Fruit fly (Drosophila melanogaster): ENCODE measurements around the gene CG7560.

The CG7560 gene

dm6 chr3L:11379698-11380438, 45.1 kb upstream of the CG7560 start (continued):
- peak in 1 of 3 experiments; percentile 17 for TF ChIP-seq Stat92E (GFP tag; optimal IDR thresholded peaks at IDR 0.05)
- TF ChIP-seq CG3163 (GFP tag; optimal IDR thresholded peaks at IDR 0.05): no peak
- peak; percentile 24 for TF ChIP-seq CG11398 (GFP tag; optimal IDR thresholded peaks at IDR 0.05)
- TF ChIP-seq jigr1 (GFP tag; IDR thresholded peaks at IDR 0.05): no peak
- TF ChIP-seq CG30403 (GFP tag; optimal IDR thresholded peaks at IDR 0.05): peak; percentile 32
- TF ChIP-seq nerfin-2 (GFP tag; IDR thresholded peaks at IDR 0.05; ENCODE audit: partially characterized antibody): no peak
- peak; percentile 2 for TF ChIP-seq CG1529 (GFP tag; optimal IDR thresholded peaks at IDR 0.05)
- peak; percentile 56 for TF ChIP-seq CG31441 (GFP tag; IDR thresholded peaks at IDR 0.05)
- TF ChIP-seq Hand (GFP tag; optimal IDR thresholded peaks at IDR 0.05): no peak
- no peak for TF ChIP-seq CG10654 (GFP tag; optimal IDR thresholded peaks at IDR 0.05)
- TF ChIP-seq ATbp (GFP tag; optimal IDR thresholded peaks at IDR 0.05): peak; percentile 0
- peak; percentile 1 to 11 for TF ChIP-seq Pdp1 (GFP tag; optimal IDR thresholded peaks at IDR 0.05)
- peak; percentile 27 for TF ChIP-seq CG4424 (GFP tag; optimal IDR thresholded peaks at IDR 0.05)
- TF ChIP-seq CG10979 (tag; optimal IDR thresholded peaks at IDR 0.05): peak; percentile 67
- TF ChIP-seq chm (GFP tag; IDR thresholded peaks at IDR 0.05): peak; percentile 64
- peak; percentile 19 for TF ChIP-seq CG13775 (GFP tag; optimal IDR thresholded peaks at IDR 0.05)
- peak; percentile 46 for TF ChIP-seq CG10209 (GFP tag; optimal IDR thresholded peaks at IDR 0.05)
- peak; percentile 2 for TF ChIP-seq cato (GFP tag; optimal IDR thresholded peaks at IDR 0.05; ENCODE audit: borderline replicate concordance)
- TF ChIP-seq lbe (GFP tag; optimal IDR thresholded peaks at IDR 0.05): peak; percentile 64
- peak; percentile 31 for TF ChIP-seq CG2202 (tag; optimal IDR thresholded peaks at IDR 0.05)
- TF ChIP-seq CG4854 (GFP tag; optimal IDR thresholded peaks at IDR 0.05): no peak
- no peak for TF ChIP-seq Sox102F (GFP tag; optimal IDR thresholded peaks at IDR 0.05)
- TF ChIP-seq ase (GFP tag; IDR thresholded peaks at IDR 0.05): peak; percentile 34; the same call in 1 of the 3 replicates
- peak; percentile 5 for TF ChIP-seq Fer3 (tag; optimal IDR thresholded peaks at IDR 0.05)
- peak; percentile 50 for TF ChIP-seq CG10959 (GFP tag; IDR thresholded peaks at IDR 0.05)
- TF ChIP-seq CG6272 (GFP tag; IDR thresholded peaks at IDR 0.05): no peak
- TF ChIP-seq CG12744 (GFP tag; optimal IDR thresholded peaks at IDR 0.05): peak; percentile 1
- no peak for TF ChIP-seq ewg (GFP tag; optimal IDR thresholded peaks at IDR 0.05)
- TF ChIP-seq Poxn (GFP tag; IDR thresholded peaks at IDR 0.05): no peak
- peak; percentile 17 for TF ChIP-seq phol (tag; optimal IDR thresholded peaks at IDR 0.05)
- TF ChIP-seq CG12155 (GFP tag; optimal IDR thresholded peaks at IDR 0.05): peak; percentile 19
- TF ChIP-seq caup (GFP tag; optimal IDR thresholded peaks at IDR 0.05; ENCODE audit: severe bottlenecking): peak; percentile 40
- TF ChIP-seq stwl (tag; optimal IDR thresholded peaks at IDR 0.05): no peak
- 0 out of 2 replicates have a peak, but pooled peaks have one; percentile 26 for TF ChIP-seq CG3847 (GFP tag; IDR thresholded peaks at IDR 0.05)
- peak in 1 of 2 experiments; percentile 19 for TF ChIP-seq Hr78 (GFP tag; optimal IDR thresholded peaks at IDR 0.05)
- TF ChIP-seq CG2678 (tag; optimal IDR thresholded peaks at IDR 0.05): peak; percentile 53
- peak; percentile 50 for TF ChIP-seq CG11504 (tag; optimal IDR thresholded peaks at IDR 0.05)
- TF ChIP-seq CG34376 (GFP tag; optimal IDR thresholded peaks at IDR 0.05): no peak
- TF ChIP-seq tll (GFP tag; optimal IDR thresholded peaks at IDR 0.05): no peak
- TF ChIP-seq CG12391 (tag; optimal IDR thresholded peaks at IDR 0.05): peak; percentile 35
- peak; percentile 30 for TF ChIP-seq dmrt99B (tag; optimal IDR thresholded peaks at IDR 0.05)
- TF ChIP-seq pnt (GFP tag; optimal IDR thresholded peaks at IDR 0.05): peak; percentile 58
- TF ChIP-seq CG30020 (tag; optimal IDR thresholded peaks at IDR 0.05): peak; percentile 15
- peak; percentile 73 for TF ChIP-seq Deaf1 (tag; optimal IDR thresholded peaks at IDR 0.05)
- peak; percentile 40 for TF ChIP-seq nmo (GFP tag; optimal IDR thresholded peaks at IDR 0.05)
- TF ChIP-seq CG10147 (GFP tag; optimal IDR thresholded peaks at IDR 0.05): peak; percentile 24
- TF ChIP-seq sima (GFP tag; optimal IDR thresholded peaks at IDR 0.05): no peak
